Worm (Caenorhabditis elegans) whole organism, L4 larva: Measurements from ENCODE around the gene txt-11.

ENCODE experiments used
- gei-8 ChIP-seq: fragments of 200-800 bp; sonication (Bioruptor generic); optimal IDR thresholded peaks from 2 replicates; lab custom pipeline; 2018; ENCODE audit warnings: mild to moderate bottlenecking, missing genetic modification characterization, missing compliant biosample characterization
- unc-62 ChIP-seq, 3 experiments: fragments of 150-350 bp in 1 of 3; sonication (generic microtip); optimal IDR thresholded peaks in 2 of 3; peaks in 1 of 3; 1 replicate in 1 of 3; 2 replicates in 2 of 3; lab custom pipeline; 2014 to 2017; ENCODE audit warnings: missing biosample characterization in 3 of 3, missing genetic modification characterization in 3 of 3, missing genetic modification reagents in 3 of 3, missing genotype in 1 of 3

The txt-11 gene

DNA sequence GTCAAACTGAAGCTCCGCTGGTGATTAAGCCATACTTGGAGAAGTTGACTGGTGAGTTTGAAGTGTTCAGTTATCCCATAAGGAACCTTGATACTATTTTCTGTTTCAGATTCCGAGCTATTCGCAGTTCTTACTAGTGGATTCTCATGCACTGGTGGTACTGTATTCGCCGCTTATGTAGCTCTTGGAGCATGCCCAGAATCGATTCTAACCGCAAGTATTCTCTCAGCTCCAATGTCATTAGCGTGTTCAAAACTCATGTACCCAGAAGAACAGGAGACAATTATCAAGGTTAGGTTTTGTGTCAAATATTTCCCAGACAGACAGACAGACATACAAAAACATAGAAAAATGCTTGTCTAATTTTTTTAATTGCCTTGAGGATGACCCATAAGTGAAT, 51.8 kb downstream of the txt-11 start:
- TF ChIP-seq unc-62 (GFP tag; optimal IDR thresholded peaks at IDR 0.05 in 1 of 2; lab: Kevin White, UChicago) (peak in 1 of 2 experiments; percentile 92), unc-62 (tag; optimal IDR thresholded peaks at IDR 0.05; lab: Kevin White, UChicago) (no peak), gei-8 (GFP tag; lab: Kevin White, UChicago) (no peak)
